Worm (Caenorhabditis elegans): ENCODE results near the gene ZC395.11.

The ZC395.11 gene

ce11 chrIII:5269814-5270213, 16.3 kb downstream of the ZC395.11 start, which contains the start of gene ZC395.4:
Gene ZC395.4, plus strand, starts transcription at chrIII:5270114.
- no peak for TF ChIP-seq hnd-1 (tag; optimal IDR thresholded peaks at IDR 0.05)
- no peak for TF ChIP-seq aly-1 (tag; optimal IDR thresholded peaks at IDR 0.05)
- TF ChIP-seq hmbx-1 (tag; optimal IDR thresholded peaks at IDR 0.05) = no peak
- TF ChIP-seq ceh-36 (tag; optimal IDR thresholded peaks at IDR 0.05) = no peak
- TF ChIP-seq F13C5.2 (tag; optimal IDR thresholded peaks at IDR 0.05) = no peak
- TF ChIP-seq flt-1 (GFP tag; IDR thresholded peaks at IDR 0.05) = no peak
- no peak for TF ChIP-seq ets-7 (tag; optimal IDR thresholded peaks at IDR 0.05)
- TF ChIP-seq tbx-37 (GFP tag; conservative IDR thresholded peaks at IDR 0.05) = no peak
- no peak for TF ChIP-seq tbx-11 (GFP tag; IDR thresholded peaks at IDR 0.05)
- TF ChIP-seq scrt-1 (GFP tag; IDR thresholded peaks at IDR 0.05) = no peak
- TF ChIP-seq tra-4 (tag; optimal IDR thresholded peaks at IDR 0.05) = no peak
- TF ChIP-seq hmg-4 (GFP tag; optimal IDR thresholded peaks at IDR 0.05) = no peak
- TF ChIP-seq pes-1 (GFP tag; IDR thresholded peaks at IDR 0.05) = no peak
- no peak for TF ChIP-seq ceh-13 (GFP tag; optimal IDR thresholded peaks at IDR 0.05)

- TF ChIP-seq hnd-1 (tag; optimal IDR thresholded peaks at IDR 0.05) = no peak
- no peak for TF ChIP-seq hmbx-1 (tag; optimal IDR thresholded peaks at IDR 0.05)
- no peak for TF ChIP-seq sea-1 (GFP tag; conservative IDR thresholded peaks at IDR 0.05)
- TF ChIP-seq ceh-13 (GFP tag; optimal IDR thresholded peaks at IDR 0.05) = no peak
- no peak for TF ChIP-seq tbx-11 (GFP tag; IDR thresholded peaks at IDR 0.05)
Measured at ce11 chrIII:5268486-5268885, 17.6 kb downstream of the ZC395.11 start.

ce11 chrIII:5267217-5267906, 18.7 kb downstream of the ZC395.11 start, which contains the start of gene ZC395.5:
Gene ZC395.5, plus strand, starts transcription at chrIII:5267848.
- TF ChIP-seq F13C5.2 (tag; optimal IDR thresholded peaks at IDR 0.05) = no peak
- no peak for TF ChIP-seq hmg-4 (GFP tag; optimal IDR thresholded peaks at IDR 0.05)
- TF ChIP-seq ama-1 (optimal IDR thresholded peaks at IDR 0.05) = no peak
- no peak for TF ChIP-seq tra-4 (tag; optimal IDR thresholded peaks at IDR 0.05)
- TF ChIP-seq tbx-11 (GFP tag; IDR thresholded peaks at IDR 0.05) = no peak
- no peak for TF ChIP-seq aly-1 (tag; optimal IDR thresholded peaks at IDR 0.05)
- no peak for TF ChIP-seq pes-1 (GFP tag; IDR thresholded peaks at IDR 0.05)
- TF ChIP-seq tbx-37 (GFP tag; conservative IDR thresholded peaks at IDR 0.05) = no peak

- no peak for TF ChIP-seq sea-1 (GFP tag; conservative IDR thresholded peaks at IDR 0.05)
- TF ChIP-seq flt-1 (GFP tag; IDR thresholded peaks at IDR 0.05) = no peak
- no peak for TF ChIP-seq scrt-1 (GFP tag; IDR thresholded peaks at IDR 0.05)
- no peak for TF ChIP-seq tra-4 (tag; optimal IDR thresholded peaks at IDR 0.05)
- no peak for TF ChIP-seq ceh-13 (GFP tag; optimal IDR thresholded peaks at IDR 0.05)
- TF ChIP-seq ama-1 (optimal IDR thresholded peaks at IDR 0.05) = no peak
- no peak for TF ChIP-seq hnd-1 (tag; optimal IDR thresholded peaks at IDR 0.05)
- no peak for TF ChIP-seq ceh-36 (tag; optimal IDR thresholded peaks at IDR 0.05)
- TF ChIP-seq tbx-37 (GFP tag; conservative IDR thresholded peaks at IDR 0.05) = no peak
- no peak for TF ChIP-seq B0310.2 (tag; optimal IDR thresholded peaks at IDR 0.05)
- no peak for TF ChIP-seq hmbx-1 (tag; optimal IDR thresholded peaks at IDR 0.05)
- no peak for TF ChIP-seq hmg-4 (GFP tag; optimal IDR thresholded peaks at IDR 0.05)
- TF ChIP-seq pes-1 (GFP tag; IDR thresholded peaks at IDR 0.05) = no peak
- TF ChIP-seq F13C5.2 (tag; optimal IDR thresholded peaks at IDR 0.05) = no peak
- no peak for TF ChIP-seq ets-7 (tag; optimal IDR thresholded peaks at IDR 0.05)
- no peak for TF ChIP-seq aly-1 (tag; optimal IDR thresholded peaks at IDR 0.05)
- no peak for TF ChIP-seq tbx-11 (GFP tag; IDR thresholded peaks at IDR 0.05)
Measured at ce11 chrIII:5264813-5265212, 21.3 kb downstream of the ZC395.11 start, which contains the start of gene gro-1. Gene gro-1, plus strand, starts transcription at chrIII:5265113.

- no peak for TF ChIP-seq tbx-11 (GFP tag; IDR thresholded peaks at IDR 0.05)
- no peak for TF ChIP-seq hmg-4 (GFP tag; optimal IDR thresholded peaks at IDR 0.05)
- no peak for TF ChIP-seq aly-1 (tag; optimal IDR thresholded peaks at IDR 0.05)
- TF ChIP-seq ets-7 (tag; optimal IDR thresholded peaks at IDR 0.05) = no peak
- no peak for TF ChIP-seq hnd-1 (tag; optimal IDR thresholded peaks at IDR 0.05)
- TF ChIP-seq ceh-13 (GFP tag; optimal IDR thresholded peaks at IDR 0.05) = no peak
- TF ChIP-seq pes-1 (GFP tag; IDR thresholded peaks at IDR 0.05) = no peak
- TF ChIP-seq ama-1 (optimal IDR thresholded peaks at IDR 0.05) = no peak
- TF ChIP-seq scrt-1 (GFP tag; IDR thresholded peaks at IDR 0.05) = no peak
- TF ChIP-seq tra-4 (tag; optimal IDR thresholded peaks at IDR 0.05) = no peak
- TF ChIP-seq ceh-36 (tag; optimal IDR thresholded peaks at IDR 0.05) = no peak
- no peak for TF ChIP-seq tbx-37 (GFP tag; conservative IDR thresholded peaks at IDR 0.05)
- no peak for TF ChIP-seq F13C5.2 (tag; optimal IDR thresholded peaks at IDR 0.05)
- TF ChIP-seq B0310.2 (tag; optimal IDR thresholded peaks at IDR 0.05) = no peak
- no peak for TF ChIP-seq sea-1 (GFP tag; conservative IDR thresholded peaks at IDR 0.05)
- no peak for TF ChIP-seq flt-1 (GFP tag; IDR thresholded peaks at IDR 0.05)
- TF ChIP-seq hmbx-1 (tag; optimal IDR thresholded peaks at IDR 0.05) = no peak
Measured at ce11 chrIII:5263299-5263993, 22.7 kb downstream of the ZC395.11 start, which contains the start of the genes C34E10.9 and hap-1. Gene C34E10.9, minus strand, starts transcription at chrIII:5263399. Gene hap-1, plus strand, starts transcription at chrIII:5263943.

ce11 chrIII:5260394-5260793, 25.7 kb downstream of the ZC395.11 start, which contains the start of gene gop-3:
Gene gop-3, plus strand, starts transcription at chrIII:5260694.
- TF ChIP-seq ets-7 (tag; optimal IDR thresholded peaks at IDR 0.05) (no peak), flt-1 (GFP tag; IDR thresholded peaks at IDR 0.05) (no peak), ama-1 (optimal IDR thresholded peaks at IDR 0.05) (no peak), tbx-37 (GFP tag; conservative IDR thresholded peaks at IDR 0.05) (no peak), F13C5.2 (tag; optimal IDR thresholded peaks at IDR 0.05) (no peak), aly-1 (tag; optimal IDR thresholded peaks at IDR 0.05) (no peak), hnd-1 (tag; optimal IDR thresholded peaks at IDR 0.05) (no peak), tra-4 (tag; optimal IDR thresholded peaks at IDR 0.05) (no peak)

- TF ChIP-seq hmg-4 (GFP tag; optimal IDR thresholded peaks at IDR 0.05) = no peak
- TF ChIP-seq B0310.2 (tag; optimal IDR thresholded peaks at IDR 0.05) = no peak
- no peak for TF ChIP-seq ceh-36 (tag; optimal IDR thresholded peaks at IDR 0.05)
- TF ChIP-seq ets-7 (tag; optimal IDR thresholded peaks at IDR 0.05) = no peak
- no peak for TF ChIP-seq flt-1 (GFP tag; IDR thresholded peaks at IDR 0.05)
- no peak for TF ChIP-seq tbx-37 (GFP tag; conservative IDR thresholded peaks at IDR 0.05)
- TF ChIP-seq scrt-1 (GFP tag; IDR thresholded peaks at IDR 0.05) = no peak
Measured at ce11 chrIII:5258918-5259317, 27.2 kb downstream of the ZC395.11 start, which contains the start of gene gop-2. Gene gop-2, plus strand, starts transcription at chrIII:5259023.
